Worm (Caenorhabditis elegans) whole organism, L2 larva: Measurements from ENCODE around the gene clec-172.

Experiments
- ZK546.5 ChIP-seq: sonication (generic microtip); optimal IDR thresholded peaks from 2 replicates; lab custom pipeline; 2017; ENCODE audit warnings: missing biosample characterization, missing genetic modification characterization
- ama-1 ChIP-seq: fragments of 150-350 bp; optimal IDR thresholded peaks from 2 replicates; lab custom pipeline; 2018; ENCODE audit warnings: inconsistent platforms
- nhr-237 ChIP-seq: fragments of 150-350 bp; optimal IDR thresholded peaks from 2 replicates; lab custom pipeline; 2014; ENCODE audit warnings: missing biosample characterization, missing genetic modification characterization
- nhr-77 ChIP-seq: fragments of 150-350 bp; optimal IDR thresholded peaks from 2 replicates; lab custom pipeline; 2014; ENCODE audit warnings: missing biosample characterization, missing genetic modification characterization
- skn-1 ChIP-seq: sonication (generic microtip); optimal IDR thresholded peaks from 2 replicates; lab custom pipeline; 2017; ENCODE audit warnings: missing biosample characterization, missing genetic modification characterization
- sma-9 ChIP-seq, 2 experiments: fragments of 150-350 bp in 1 of 2; sonication (generic microtip) in 1 of 2; optimal IDR thresholded peaks; 2 replicates each; lab custom pipeline; 2014 to 2016; ENCODE audit warnings: missing genetic modification characterization in 2 of 2, mild to moderate bottlenecking in 1 of 2, missing biosample characterization in 1 of 2, missing compliant biosample characterization in 1 of 2, missing genetic modification reagents in 1 of 2, moderate library complexity in 1 of 2
- snpc-4 ChIP-seq: fragments of 150-350 bp; optimal IDR thresholded peaks from 2 replicates; lab custom pipeline; 2014; ENCODE audit warnings: missing biosample characterization, missing genetic modification characterization
- unc-62 ChIP-seq: fragments of 150-350 bp; optimal IDR thresholded peaks from 2 replicates; lab custom pipeline; 2014; ENCODE audit warnings: missing biosample characterization, missing genetic modification reagents, missing genetic modification characterization
- ztf-1 ChIP-seq: fragments of 200-800 bp; sonication (Bioruptor generic); conservative IDR thresholded peaks from 2 replicates; pipeline ENCODE4 v1.3.6; 2022; ENCODE audit warnings: missing genetic modification characterization, missing compliant biosample characterization

DNA sequence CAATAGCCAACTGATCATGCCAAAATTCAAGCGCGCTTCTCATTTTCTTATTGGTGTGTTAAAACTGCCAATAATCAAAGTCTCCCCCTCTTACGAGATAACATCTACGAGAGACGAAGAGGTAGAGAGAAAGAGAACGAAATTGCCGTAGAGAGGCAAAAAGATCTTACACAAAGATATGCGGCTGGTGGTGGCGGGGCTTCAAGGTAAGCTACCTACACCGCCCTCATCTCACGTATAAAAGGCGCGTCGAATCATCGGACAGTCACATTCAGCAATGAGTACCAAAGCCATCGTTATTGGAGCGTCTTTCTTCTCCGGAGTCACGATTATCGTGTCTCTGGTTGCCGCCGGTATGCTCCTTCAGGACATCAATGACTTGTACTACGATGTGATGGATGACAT is 32.0 kb upstream of the clec-172 start, which contains the start of gene col-107:
- TF ChIP-seq ama-1 (lab: Kevin White, UChicago) (peak; percentile 89), ZK546.5 (tag; lab: Kevin White, UChicago) (no peak), nhr-77 (tag; lab: Kevin White, UChicago) (no peak), skn-1 (tag; lab: Kevin White, UChicago) (no peak), nhr-237 (tag; lab: Kevin White, UChicago) (no peak), unc-62 (no peak), ztf-1 (GFP tag; lab: Robert Waterston, UW) (no peak), snpc-4 (tag; lab: Kevin White, UChicago) (no peak), sma-9 (GFP tag; optimal IDR thresholded peaks at IDR 0.05; lab: Kevin White, UChicago) (no peak), sma-9 (tag; optimal IDR thresholded peaks at IDR 0.05; lab: Kevin White, UChicago) (no peak)
